Worm (Caenorhabditis elegans): ENCODE data around the gene C25D7.15.
A peak's percentile ranks its signal among the peaks of the same experiment; 100 is the strongest.

DNA sequence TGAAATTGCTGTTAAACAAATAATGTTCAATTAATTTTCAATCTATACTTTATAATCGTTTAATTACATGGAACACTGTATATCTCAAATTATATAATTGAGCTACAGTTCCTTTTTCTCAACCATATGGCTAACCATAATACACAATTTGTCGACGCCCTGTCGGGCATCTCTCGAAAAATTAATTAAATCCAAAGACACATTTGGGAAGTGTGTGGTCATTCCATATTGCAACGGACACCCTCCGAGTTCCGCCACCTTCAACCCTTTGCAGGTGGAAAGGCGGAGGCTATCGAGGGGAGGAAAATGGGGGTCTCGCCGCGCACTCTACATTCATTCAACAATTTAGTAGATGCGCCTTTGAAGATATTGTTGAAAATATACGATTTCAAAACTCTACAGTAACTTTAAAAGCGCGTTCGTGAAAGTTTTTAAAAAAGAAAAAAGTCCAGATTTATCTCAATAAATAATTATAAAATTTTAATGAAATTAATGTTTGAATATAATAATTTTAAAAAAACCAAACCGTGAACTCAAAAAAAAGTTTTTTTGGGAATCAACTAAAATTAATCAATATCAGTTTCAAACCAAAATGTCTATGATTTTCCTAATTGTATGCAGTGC, 30.6 kb upstream of the C25D7.15 start, which contains the start of gene F14H8.8:
- TF ChIP-seq ztf-11 (tag; optimal IDR thresholded peaks at IDR 0.05) = no peak
- peak; percentile 94 for TF ChIP-seq snpc-4 (tag; optimal IDR thresholded peaks at IDR 0.05)
- no peak for TF ChIP-seq skn-1 (tag; optimal IDR thresholded peaks at IDR 0.05)
- TF ChIP-seq aly-2 (tag; optimal IDR thresholded peaks at IDR 0.05) = no peak
